Worm (Caenorhabditis elegans): ENCODE measurements around the gene F26D2.10.
"Not testable (repeated sequence)": the region's sequence is repeated elsewhere in the genome, so short reads cannot be mapped to it uniquely, and the experiment has no call there.

Gene F26D2.10

ce11 chrV:16383729-16384128 lies 45.7 kb downstream of the F26D2.10 start, which contains the start of gene F13A7.7:
TSS of gene F13A7.7 (minus strand) at chrV:16383829.
- TF ChIP-seq pha-4, rnt-1, fax-1 (tag; optimal IDR thresholded peaks at IDR 0.05): not testable (repeated sequence)

- TF ChIP-seq fkh-10 (GFP tag; optimal IDR thresholded peaks at IDR 0.05), result no peak
- no peak for TF ChIP-seq ceh-6 (GFP tag; optimal IDR thresholded peaks at IDR 0.05)
- no peak for TF ChIP-seq hlh-6 (tag; optimal IDR thresholded peaks at IDR 0.05)
- no peak for TF ChIP-seq lin-11 (tag; optimal IDR thresholded peaks at IDR 0.05)
- no peak for TF ChIP-seq ceh-22 (tag; optimal IDR thresholded peaks at IDR 0.05)
- TF ChIP-seq ref-2 (tag; optimal IDR thresholded peaks at IDR 0.05), result no peak
- no peak for TF ChIP-seq dmd-4 (tag; optimal IDR thresholded peaks at IDR 0.05; ENCODE audit: borderline replicate concordance)
- TF ChIP-seq ceh-24 (tag; optimal IDR thresholded peaks at IDR 0.05), result no peak
- TF ChIP-seq ceh-19 (GFP tag; optimal IDR thresholded peaks at IDR 0.05), result no peak
- no peak for TF ChIP-seq fkh-6 (tag; optimal IDR thresholded peaks at IDR 0.05)
- TF ChIP-seq fax-1 (tag; optimal IDR thresholded peaks at IDR 0.05), result no peak
- TF ChIP-seq unc-55 (GFP tag; optimal IDR thresholded peaks at IDR 0.05), result no peak
- TF ChIP-seq elt-2 (tag; optimal IDR thresholded peaks at IDR 0.05), result no peak
- TF ChIP-seq sdc-2 (tag; optimal IDR thresholded peaks at IDR 0.05), result no peak
- no peak for TF ChIP-seq pqm-1 (tag; optimal IDR thresholded peaks at IDR 0.05)
- no peak for TF ChIP-seq pros-1 (tag; optimal IDR thresholded peaks at IDR 0.05)
- TF ChIP-seq odd-2 (tag; optimal IDR thresholded peaks at IDR 0.05), result no peak
- no peak for TF ChIP-seq ama-1 (optimal IDR thresholded peaks at IDR 0.05)
- TF ChIP-seq dve-1 (tag; optimal IDR thresholded peaks at IDR 0.05), result no peak
These were observed 46.5 kb downstream of the F26D2.10 start for ce11 chrV:16382949-16383348.

DNA sequence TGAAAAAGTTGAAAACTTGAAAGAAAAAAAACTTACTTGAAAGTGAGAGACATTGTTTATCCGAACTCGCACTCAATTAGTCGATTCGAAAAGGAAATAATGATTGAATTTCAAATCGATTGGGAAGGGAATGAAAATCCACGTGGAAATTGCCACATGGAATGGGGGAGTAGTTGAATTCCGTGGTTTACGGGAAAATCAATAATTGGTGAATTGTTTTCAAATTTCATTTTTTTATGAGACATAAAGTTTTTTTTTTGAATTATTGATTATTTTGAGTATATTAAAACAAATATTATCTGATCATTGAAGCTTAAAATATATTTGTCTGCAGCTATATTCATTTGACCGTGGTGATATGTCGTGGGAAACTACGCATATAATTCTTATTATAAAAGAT lies 51.6 kb downstream of the F26D2.10 start, which contains the start of gene F13A7.1:
Gene F13A7.1, minus strand, starts transcription at position 101 of the 400 bp plus-strand sequence.
- TF ChIP-seq Y22D7AL.16 (tag; optimal IDR thresholded peaks at IDR 0.05), result no peak

ce11 chrV:16377188-16377587 lies 52.2 kb downstream of the F26D2.10 start:
- TF ChIP-seq elt-4 (tag; optimal IDR thresholded peaks at IDR 0.05), result peak; percentile 24
- no peak for TF ChIP-seq fkh-6 (tag; optimal IDR thresholded peaks at IDR 0.05)

DNA sequence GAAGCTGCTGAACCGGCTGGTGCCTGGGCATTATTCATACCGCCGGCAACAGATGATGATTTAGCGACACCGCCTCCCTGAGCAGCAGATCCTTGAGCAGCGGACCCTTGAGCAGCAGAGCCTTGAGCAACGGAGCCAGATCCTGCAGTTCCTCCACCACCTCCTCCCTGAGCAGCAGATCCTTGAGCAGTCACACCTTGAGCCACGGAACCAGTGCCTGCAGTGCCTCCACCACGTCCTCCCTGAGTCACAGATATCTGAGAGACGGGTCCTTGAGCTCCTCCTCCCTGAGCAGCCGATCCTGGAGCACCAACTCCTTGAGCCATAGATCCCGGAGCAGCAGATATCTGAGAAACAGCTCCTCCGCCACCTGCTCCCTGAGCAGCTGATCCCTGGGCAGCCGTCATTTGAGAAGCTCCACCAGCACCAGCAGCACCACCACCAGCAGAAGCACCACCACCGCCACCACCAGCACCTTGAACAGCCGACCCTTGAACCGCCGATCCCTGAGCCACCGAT lies 52.9 kb downstream of the F26D2.10 start:
- no peak for TF ChIP-seq che-1 (tag; optimal IDR thresholded peaks at IDR 0.05)
- TF ChIP-seq ceh-31 (tag; optimal IDR thresholded peaks at IDR 0.05), result no peak
- TF ChIP-seq T23F11.4 (GFP tag; optimal IDR thresholded peaks at IDR 0.05), result no peak
- no peak for TF ChIP-seq C38D4.7 (GFP tag; optimal IDR thresholded peaks at IDR 0.05)
- no peak for TF ChIP-seq lim-6 (tag; optimal IDR thresholded peaks at IDR 0.05)
- no peak for TF ChIP-seq ceh-18 (tag; optimal IDR thresholded peaks at IDR 0.05)
- no peak for TF ChIP-seq pqm-1 (tag; optimal IDR thresholded peaks at IDR 0.05)
- TF ChIP-seq mec-3 (tag; optimal IDR thresholded peaks at IDR 0.05; ENCODE audit: borderline replicate concordance), result no peak
- TF ChIP-seq madf-2 (tag; optimal IDR thresholded peaks at IDR 0.05), result no peak
- no peak for TF ChIP-seq hlh-6 (tag; optimal IDR thresholded peaks at IDR 0.05)
- TF ChIP-seq fax-1 (tag; optimal IDR thresholded peaks at IDR 0.05), result no peak
- TF ChIP-seq lin-11 (tag; optimal IDR thresholded peaks at IDR 0.05), result no peak
- no peak for TF ChIP-seq rnt-1 (tag; optimal IDR thresholded peaks at IDR 0.05)
- TF ChIP-seq npax-4 (tag; optimal IDR thresholded peaks at IDR 0.05), result no peak
- TF ChIP-seq nfya-1 (tag; optimal IDR thresholded peaks at IDR 0.05), result no peak
- no peak for TF ChIP-seq pat-9 (tag; optimal IDR thresholded peaks at IDR 0.05)
- TF ChIP-seq tbx-2 (tag; optimal IDR thresholded peaks at IDR 0.05), result no peak
- TF ChIP-seq K09A11.1 (tag; optimal IDR thresholded peaks at IDR 0.05; ENCODE audit: insufficient read depth), result no peak
- no peak for TF ChIP-seq fkh-10 (GFP tag; optimal IDR thresholded peaks at IDR 0.05)
- TF ChIP-seq ceh-22 (tag; optimal IDR thresholded peaks at IDR 0.05), result no peak
